Fruit fly (Drosophila melanogaster) whole organism, adult: ENCODE results near the gene pros.

ENCODE experiments used
- CG11617 ChIP-seq: fragments of 200-800 bp; sonication (Bioruptor generic); optimal IDR thresholded peaks from 2 replicates; lab custom pipeline; 2017; ENCODE audit warnings: mild to moderate bottlenecking, missing biosample characterization, missing genetic modification reagents, missing genetic modification characterization
- CG12768 ChIP-seq: fragments of 200-800 bp; sonication (Bioruptor generic); optimal IDR thresholded peaks from 2 replicates; lab custom pipeline; 2017; ENCODE audit warnings: missing biosample characterization, missing genetic modification characterization, mild to moderate bottlenecking, moderate library complexity, missing genetic modification reagents
- CG14711 ChIP-seq: fragments of 200-800 bp; sonication (Bioruptor generic); optimal IDR thresholded peaks from 2 replicates; lab custom pipeline; 2018; ENCODE audit warnings: missing biosample characterization, mild to moderate bottlenecking, missing genetic modification characterization, moderate library complexity
- CG1620 ChIP-seq: fragments of 200-800 bp; sonication (Bioruptor generic); optimal IDR thresholded peaks from 2 replicates; lab custom pipeline; 2016; ENCODE audit warnings: missing biosample characterization, missing genetic modification characterization
- CG33017 ChIP-seq: fragments of 200-800 bp; sonication (Bioruptor generic); optimal IDR thresholded peaks from 2 replicates; lab custom pipeline; 2018; ENCODE audit warnings: missing biosample characterization, mild to moderate bottlenecking, missing genetic modification characterization, moderate library complexity
- CG5204 ChIP-seq: fragments of 200-800 bp; sonication (Bioruptor generic); optimal IDR thresholded peaks from 2 replicates; lab custom pipeline; 2016; ENCODE audit warnings: missing biosample characterization, missing genetic modification characterization
- CG7045 ChIP-seq: fragments of 200-800 bp; sonication (Bioruptor generic); optimal IDR thresholded peaks from 2 replicates; lab custom pipeline; 2017; ENCODE audit warnings: missing biosample characterization, mild to moderate bottlenecking, missing genetic modification characterization
- CG7101 ChIP-seq: fragments of 200-800 bp; sonication (Bioruptor generic); optimal IDR thresholded peaks from 2 replicates; lab custom pipeline; 2018; ENCODE audit warnings: missing biosample characterization, mild to moderate bottlenecking, missing genetic modification characterization, moderate library complexity
- Clk ChIP-seq: fragments of 200-800 bp; sonication (Bioruptor generic); optimal IDR thresholded peaks from 2 replicates; lab custom pipeline; 2017; ENCODE audit warnings: missing biosample characterization, missing genetic modification characterization
- Crg-1 ChIP-seq: fragments of 200-800 bp; sonication (Bioruptor generic); optimal IDR thresholded peaks from 2 replicates; lab custom pipeline; 2016; ENCODE audit warnings: missing biosample characterization, missing genetic modification characterization
- Hr96 ChIP-seq: fragments of 200-800 bp; sonication (Bioruptor generic); optimal IDR thresholded peaks from 2 replicates; lab custom pipeline; 2016; ENCODE audit warnings: missing biosample characterization, missing genetic modification characterization
- Mnt ChIP-seq: fragments of 200-800 bp; sonication (Bioruptor generic); optimal IDR thresholded peaks from 2 replicates; lab custom pipeline; 2016; ENCODE audit warnings: missing biosample characterization, mild to moderate bottlenecking, missing genetic modification characterization
- bab1 ChIP-seq: fragments of 200-800 bp; sonication (Bioruptor generic); optimal IDR thresholded peaks from 3 replicates; lab custom pipeline; 2019; ENCODE audit warnings: missing biosample characterization, mild to moderate bottlenecking, missing genetic modification characterization, moderate library complexity
- cic ChIP-seq: fragments of 200-800 bp; sonication (Bioruptor generic); optimal IDR thresholded peaks from 2 replicates; lab custom pipeline; 2017; ENCODE audit warnings: missing biosample characterization, mild to moderate bottlenecking, missing genetic modification characterization, moderate library complexity
- cnc ChIP-seq, 2 experiments: fragments of >200 bp; optimal IDR thresholded peaks; 2 replicates each; lab custom pipeline; 2017
- kay ChIP-seq: fragments of 200-800 bp; sonication (Bioruptor generic); peaks from one replicate; lab custom pipeline; 2016; ENCODE audit warnings: missing biosample characterization, missing genetic modification characterization, borderline replicate concordance
- ovo ChIP-seq: fragments of 200-800 bp; sonication (Bioruptor generic); optimal IDR thresholded peaks from 2 replicates; lab custom pipeline; 2016; ENCODE audit warnings: missing biosample characterization, missing genetic modification characterization
- pad ChIP-seq: fragments of 200-800 bp; sonication (Bioruptor generic); optimal IDR thresholded peaks from 3 replicates; lab custom pipeline; 2017; ENCODE audit warnings: missing biosample characterization, missing genetic modification characterization, mild to moderate bottlenecking, moderate library complexity, missing genetic modification reagents
- tj ChIP-seq: fragments of 200-800 bp; sonication (Bioruptor generic); optimal IDR thresholded peaks from 3 replicates; lab custom pipeline; 2017; ENCODE audit warnings: missing biosample characterization, mild to moderate bottlenecking, missing genetic modification characterization, moderate library complexity
- toe ChIP-seq: fragments of 200-800 bp; sonication (Bioruptor generic); optimal IDR thresholded peaks from 2 replicates; lab custom pipeline; 2016; ENCODE audit warnings: missing biosample characterization, missing genetic modification characterization

pros gene

DNA sequence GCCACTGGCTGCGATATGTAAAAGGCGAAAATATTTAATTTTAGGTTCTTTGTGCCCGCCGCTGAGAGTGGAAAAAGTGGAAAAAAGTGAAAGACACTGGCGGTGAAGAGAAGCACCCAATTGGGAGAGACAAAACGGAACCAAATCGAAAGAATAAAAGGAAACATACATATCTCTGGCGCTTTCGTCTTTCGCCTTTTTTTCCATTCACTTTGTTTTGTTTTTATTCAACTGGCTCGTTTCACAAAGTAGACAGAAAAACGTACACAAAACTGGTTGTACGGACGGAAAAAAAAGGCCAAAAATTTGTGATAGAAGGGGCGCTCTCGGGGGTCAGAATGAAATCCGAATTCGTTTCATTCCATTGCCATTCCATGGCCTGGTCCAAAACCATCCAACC is 121.4 kb downstream of the pros start:
- TF ChIP-seq bab1 (no peak), CG1620 (GFP tag; lab: Kevin White, UChicago) (no peak), CG33017 (tag; lab: Kevin White, UChicago) (no peak)

dm6 chr3R:11451207-11451841 is 123.0 kb downstream of the pros start, which contains the start of gene sals:
Gene sals, minus strand, starts transcription at chr3R:11451791.
- TF ChIP-seq Mnt (GFP tag; lab: Kevin White, UChicago) (no peak), Crg-1 (GFP tag; lab: Kevin White, UChicago) (no peak), CG33017 (tag; lab: Kevin White, UChicago) (no peak), pad (GFP tag; lab: Kevin White, UChicago) (no peak), ovo (GFP tag; lab: Kevin White, UChicago) (no peak), tj (no peak), Clk (GFP tag; lab: Kevin White, UChicago) (no peak), bab1 (no peak), kay (no peak), toe (GFP tag; lab: Kevin White, UChicago) (no peak), cic (GFP tag; lab: Kevin White, UChicago) (no peak), CG7045 (GFP tag; lab: Kevin White, UChicago) (no peak), Hr96 (GFP tag; lab: Kevin White, UChicago) (no peak), CG11617 (GFP tag; lab: Kevin White, UChicago) (no peak), CG1620 (GFP tag; lab: Kevin White, UChicago) (no peak), CG12768 (no peak), CG5204 (GFP tag; lab: Kevin White, UChicago) (no peak), CG14711 (tag; lab: Kevin White, UChicago) (no peak)

dm6 chr3R:11452041-11452440 is 123.8 kb downstream of the pros start:
- no peak for TF ChIP-seq CG1620 (GFP tag; lab: Kevin White, UChicago)
- TF ChIP-seq toe (GFP tag; lab: Kevin White, UChicago), result no peak
- TF ChIP-seq pad (GFP tag; lab: Kevin White, UChicago), result no peak
- no peak for TF ChIP-seq cic (GFP tag; lab: Kevin White, UChicago)
- no peak for TF ChIP-seq CG5204 (GFP tag; lab: Kevin White, UChicago)
- no peak for TF ChIP-seq tj
- TF ChIP-seq CG33017 (tag; lab: Kevin White, UChicago), result no peak
- no peak for TF ChIP-seq Mnt (GFP tag; lab: Kevin White, UChicago)
- TF ChIP-seq CG12768, result no peak
- TF ChIP-seq Crg-1 (GFP tag; lab: Kevin White, UChicago), result no peak
- TF ChIP-seq ovo (GFP tag; lab: Kevin White, UChicago), result no peak
- no peak for TF ChIP-seq kay

DNA sequence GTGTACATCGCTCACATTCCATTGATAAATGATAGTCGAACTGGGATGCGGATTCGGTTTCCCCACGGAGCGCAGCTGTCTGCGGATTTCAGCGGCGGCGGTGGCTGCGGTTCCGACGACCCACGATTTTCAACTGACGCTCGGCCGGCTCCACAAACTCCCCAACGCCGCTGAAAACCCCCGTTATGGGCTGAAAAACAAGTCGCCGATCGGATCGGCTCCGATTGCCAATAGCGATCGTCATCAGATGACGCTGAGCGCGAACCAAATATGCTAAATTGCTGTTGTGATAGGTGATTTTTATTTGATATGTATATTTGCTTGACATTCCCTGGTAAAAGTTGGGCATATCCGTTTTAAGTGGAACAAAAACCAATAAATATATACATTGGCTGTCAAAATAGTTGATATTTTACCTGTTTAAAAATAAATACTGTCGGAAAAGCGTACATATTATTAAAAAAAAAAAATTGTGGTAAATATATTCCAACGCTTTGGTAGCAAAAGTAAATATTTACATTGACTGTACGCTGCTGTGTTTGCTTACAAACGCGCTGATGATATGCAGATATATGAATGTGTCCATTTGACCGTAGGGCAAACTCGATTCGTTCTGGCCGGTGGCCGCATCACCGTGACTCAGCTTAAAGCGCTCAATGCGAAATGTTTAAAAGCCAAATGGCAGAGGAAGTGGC is 126.1 kb downstream of the pros start:
- TF ChIP-seq cic (GFP tag; lab: Kevin White, UChicago) (peak; percentile 57), tj (peak; percentile 71), Clk (GFP tag; lab: Kevin White, UChicago) (peak; percentile 49), Mnt (GFP tag; lab: Kevin White, UChicago) (no peak), ovo (GFP tag; lab: Kevin White, UChicago) (peak; percentile 48), CG33017 (tag; lab: Kevin White, UChicago) (peak; percentile 78), CG7045 (GFP tag; lab: Kevin White, UChicago) (peak; percentile 56), cnc (optimal IDR thresholded peaks at IDR 0.05; lab: Kevin White, UChicago) (peak; percentile 69 to 92), Crg-1 (GFP tag; lab: Kevin White, UChicago) (no peak), kay (peak; percentile 87), CG11617 (GFP tag; lab: Kevin White, UChicago) (peak; percentile 73), Hr96 (GFP tag; lab: Kevin White, UChicago) (peak; percentile 25), CG7101 (tag; lab: Kevin White, UChicago) (peak; percentile 68), pad (GFP tag; lab: Kevin White, UChicago) (peak; percentile 61), toe (GFP tag; lab: Kevin White, UChicago) (peak; percentile 46), CG5204 (GFP tag; lab: Kevin White, UChicago) (peak; percentile 58), CG1620 (GFP tag; lab: Kevin White, UChicago) (peak; percentile 34), CG14711 (tag; lab: Kevin White, UChicago) (peak; percentile 55), CG12768 (peak; percentile 64), bab1 (peak; percentile 81)

DNA sequence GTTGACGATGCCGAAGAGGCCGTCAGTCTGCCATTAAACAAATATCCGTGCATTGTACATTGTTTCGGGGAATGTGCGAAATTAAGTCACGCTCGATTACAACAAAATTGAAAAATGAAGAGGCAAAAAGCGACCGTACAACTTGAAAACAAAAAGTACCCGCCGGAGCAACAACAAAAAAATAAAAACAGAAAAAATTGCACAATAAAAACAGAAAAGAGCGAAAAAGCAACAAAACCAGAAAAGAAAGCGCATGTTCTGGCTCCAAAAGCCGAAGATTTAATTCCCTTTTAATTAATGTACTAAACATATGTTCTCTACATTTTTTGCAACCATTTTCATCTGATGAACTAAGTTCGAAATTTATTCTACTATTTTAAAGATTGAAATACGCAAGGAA is 128.3 kb downstream of the pros start:
- TF ChIP-seq CG1620 (GFP tag; lab: Kevin White, UChicago) (no peak), CG11617 (GFP tag; lab: Kevin White, UChicago) (no peak), ovo (GFP tag; lab: Kevin White, UChicago) (no peak), CG33017 (tag; lab: Kevin White, UChicago) (no peak), bab1 (no peak), tj (no peak)
